Fruit fly (Drosophila melanogaster): Measurements from ENCODE around the gene Gug.

Gug gene

dm6 chr3L:8445027-8445426 is 4.7 kb upstream of the Gug start:
- no peak for TF ChIP-seq noc (tag; optimal IDR thresholded peaks at IDR 0.05)

dm6 chr3L:8446050-8446781 is 3.5 kb upstream of the Gug start:
- peak; percentile 86 for TF ChIP-seq noc (tag; optimal IDR thresholded peaks at IDR 0.05)

dm6 chr3L:8447795-8448516 is 1.8 kb upstream of the Gug start:
- TF ChIP-seq noc (tag; optimal IDR thresholded peaks at IDR 0.05), result peak; percentile 78

- TF ChIP-seq noc (tag; optimal IDR thresholded peaks at IDR 0.05), result no peak
These were observed 1.2 kb upstream of the Gug start for dm6 chr3L:8448517-8448889.

- no peak for TF ChIP-seq noc (tag; optimal IDR thresholded peaks at IDR 0.05)
These were observed 421 bp upstream of the Gug start, which contains the start of gene CG6983 for dm6 chr3L:8449202-8449799. CG6983 (minus strand) TSS chr3L:8449377.

dm6 chr3L:8450747-8451146 is 1.0 kb downstream of the Gug start:
- no peak for TF ChIP-seq noc (tag; optimal IDR thresholded peaks at IDR 0.05)

- no peak for TF ChIP-seq noc (tag; optimal IDR thresholded peaks at IDR 0.05)
These were observed 2.4 kb downstream of the Gug start for dm6 chr3L:8451966-8452620.

dm6 chr3L:8452986-8453385 is 3.3 kb downstream of the Gug start:
- no peak for TF ChIP-seq noc (tag; optimal IDR thresholded peaks at IDR 0.05)

- peak; percentile 91 for TF ChIP-seq noc (tag; optimal IDR thresholded peaks at IDR 0.05)
These were observed 4.0 kb downstream of the Gug start for dm6 chr3L:8453443-8454360.

dm6 chr3L:8455015-8455908 is 5.5 kb downstream of the Gug start:
- peak; percentile 91 for TF ChIP-seq noc (tag; optimal IDR thresholded peaks at IDR 0.05)

dm6 chr3L:8456472-8457049 is 6.8 kb downstream of the Gug start:
- no peak for TF ChIP-seq noc (tag; optimal IDR thresholded peaks at IDR 0.05)

dm6 chr3L:8457866-8458766 is 8.4 kb downstream of the Gug start:
- TF ChIP-seq noc (tag; optimal IDR thresholded peaks at IDR 0.05), result peak; percentile 89
